Fruit fly (Drosophila melanogaster) whole organism, prepupa: Measurements from ENCODE around the gene Cp19.

ENCODE experiments used
- Blimp-1 ChIP-seq: fragments of 200-800 bp; sonication (Bioruptor generic); optimal IDR thresholded peaks from 3 replicates; lab custom pipeline; 2017; ENCODE audit warnings: missing biosample characterization, missing genetic modification characterization, mild to moderate bottlenecking, moderate library complexity, missing genetic modification reagents
- CG10669 ChIP-seq: fragments of 200-800 bp; sonication (Bioruptor generic); optimal IDR thresholded peaks from 3 replicates; lab custom pipeline; 2018; ENCODE audit warnings: missing biosample characterization, mild to moderate bottlenecking, missing genetic modification characterization, moderate library complexity
- CG11294 ChIP-seq: fragments of 200-800 bp; sonication (Bioruptor generic); IDR thresholded peaks from 2 replicates; pipeline ENCODE4 v1.3.6; 2022; ENCODE audit warnings: missing biosample characterization, missing genetic modification characterization
- CG11762 ChIP-seq: fragments of 200-800 bp; sonication (Bioruptor generic); optimal IDR thresholded peaks from 3 replicates; lab custom pipeline; 2016; ENCODE audit warnings: missing biosample characterization, missing genetic modification characterization; ENCODE audit not compliant: insufficient read depth
- CG15336 ChIP-seq: fragments of 200-800 bp; sonication (Bioruptor generic); IDR thresholded peaks from 2 replicates; pipeline ENCODE4 v1.3.6; 2022; ENCODE audit warnings: missing biosample characterization, missing genetic modification characterization
- CG1621 ChIP-seq: fragments of 200-800 bp; sonication (Bioruptor generic); optimal IDR thresholded peaks from 3 replicates; lab custom pipeline; 2018; ENCODE audit warnings: missing biosample characterization, mild to moderate bottlenecking, missing genetic modification characterization
- CG3032 ChIP-seq: fragments of 200-800 bp; optimal IDR thresholded peaks from 2 replicates; lab custom pipeline; 2019; ENCODE audit warnings: missing biosample characterization, mild to moderate bottlenecking, missing genetic modification characterization, moderate library complexity
- CG31627 ChIP-seq: fragments of 200-800 bp; sonication (Bioruptor generic); optimal IDR thresholded peaks from 3 replicates; lab custom pipeline; 2016; ENCODE audit warnings: missing biosample characterization, missing genetic modification characterization
- CG3919 ChIP-seq: fragments of 200-800 bp; sonication (Bioruptor generic); optimal IDR thresholded peaks from 3 replicates; lab custom pipeline; 2016; ENCODE audit warnings: missing biosample characterization, missing genetic modification characterization
- CG4318 ChIP-seq: fragments of 200-800 bp; sonication (Bioruptor generic); optimal IDR thresholded peaks from 3 replicates; lab custom pipeline; 2017; ENCODE audit warnings: missing biosample characterization, mild to moderate bottlenecking, missing genetic modification characterization
- CG6163 ChIP-seq: fragments of 200-800 bp; sonication (Bioruptor generic); IDR thresholded peaks from 3 replicates; pipeline ENCODE4 v1.3.6; 2022; ENCODE audit warnings: missing biosample characterization, missing genetic modification characterization
- CG6276 ChIP-seq: fragments of 200-800 bp; sonication (Bioruptor generic); optimal IDR thresholded peaks from 2 replicates; lab custom pipeline; 2017; ENCODE audit warnings: missing biosample characterization, mild to moderate bottlenecking, missing genetic modification characterization
- CG6792 ChIP-seq: fragments of 200-800 bp; sonication (Bioruptor generic); optimal IDR thresholded peaks from 3 replicates; lab custom pipeline; 2016; ENCODE audit warnings: missing biosample characterization, missing genetic modification characterization
- CG6854 ChIP-seq: fragments of 200-800 bp; sonication (Bioruptor generic); optimal IDR thresholded peaks from 2 replicates; lab custom pipeline; 2017; ENCODE audit warnings: missing biosample characterization, mild to moderate bottlenecking, missing genetic modification characterization
- CG7368 ChIP-seq: fragments of 200-800 bp; sonication (Bioruptor generic); optimal IDR thresholded peaks from 3 replicates; lab custom pipeline; 2016; ENCODE audit warnings: missing biosample characterization, missing genetic modification characterization
- CG8319 ChIP-seq: fragments of 200-800 bp; sonication (Bioruptor generic); optimal IDR thresholded peaks from 3 replicates; lab custom pipeline; 2016; ENCODE audit warnings: missing biosample characterization, missing genetic modification characterization
- CG8632 ChIP-seq: fragments of 200-800 bp; sonication (Bioruptor generic); optimal IDR thresholded peaks from 3 replicates; lab custom pipeline; 2016; ENCODE audit warnings: missing biosample characterization, missing genetic modification characterization
- Eip78C ChIP-seq: fragments of 200-800 bp; sonication (Bioruptor generic); peaks from one replicate; lab custom pipeline; 2016; ENCODE audit warnings: missing biosample characterization, missing genetic modification characterization
- Eip93F ChIP-seq: fragments of 200-800 bp; sonication (Bioruptor generic); optimal IDR thresholded peaks from 2 replicates; lab custom pipeline; 2016; ENCODE audit warnings: missing biosample characterization, mild to moderate bottlenecking, missing genetic modification characterization
- Ets21C ChIP-seq: fragments of 200-800 bp; sonication (Bioruptor generic); optimal IDR thresholded peaks from 3 replicates; lab custom pipeline; 2016; ENCODE audit warnings: missing biosample characterization, missing genetic modification characterization
- Ets96B ChIP-seq: fragments of 200-800 bp; optimal IDR thresholded peaks from 2 replicates; lab custom pipeline; 2019; ENCODE audit warnings: missing biosample characterization, mild to moderate bottlenecking, missing genetic modification characterization, moderate library complexity
- Gug ChIP-seq: fragments of 200-800 bp; sonication (Bioruptor generic); IDR thresholded peaks from 2 replicates; pipeline ENCODE4 v1.3.6; 2022; ENCODE audit warnings: missing biosample characterization, missing genetic modification characterization
- Hr38 ChIP-seq: sonication (Bioruptor generic); optimal IDR thresholded peaks from 2 replicates; lab custom pipeline; 2016; ENCODE audit warnings: missing biosample characterization, missing genetic modification characterization
- Hr4 ChIP-seq: fragments of 200-800 bp; sonication (Bioruptor generic); optimal IDR thresholded peaks from 3 replicates; lab custom pipeline; 2016; ENCODE audit warnings: missing biosample characterization, missing genetic modification characterization
- Lpt ChIP-seq: fragments of 200-800 bp; sonication (Bioruptor generic); optimal IDR thresholded peaks from 3 replicates; lab custom pipeline; 2016; ENCODE audit warnings: missing biosample characterization, missing genetic modification characterization
- Met ChIP-seq: fragments of 200-800 bp; sonication (Bioruptor generic); optimal IDR thresholded peaks from 3 replicates; lab custom pipeline; 2016; ENCODE audit warnings: missing biosample characterization, missing genetic modification characterization
- Smox ChIP-seq: fragments of 200-800 bp; sonication (Bioruptor generic); optimal IDR thresholded peaks from 3 replicates; lab custom pipeline; 2016; ENCODE audit warnings: missing biosample characterization, missing genetic modification characterization
- Sox102F ChIP-seq: fragments of 200-800 bp; sonication (Bioruptor generic); optimal IDR thresholded peaks from 2 replicates; lab custom pipeline; 2016; ENCODE audit warnings: missing biosample characterization, mild to moderate bottlenecking, missing genetic modification characterization
- Sox14 ChIP-seq: fragments of 200-800 bp; sonication (Bioruptor generic); optimal IDR thresholded peaks from 3 replicates; lab custom pipeline; 2016; ENCODE audit warnings: missing biosample characterization, missing genetic modification characterization
- Sox15 ChIP-seq: fragments of 200-800 bp; sonication (Bioruptor generic); optimal IDR thresholded peaks from 3 replicates; lab custom pipeline; 2016; ENCODE audit warnings: missing biosample characterization, missing genetic modification characterization
- achi ChIP-seq: fragments of 200-800 bp; sonication (Bioruptor generic); optimal IDR thresholded peaks from 3 replicates; lab custom pipeline; 2016; ENCODE audit warnings: missing biosample characterization, missing genetic modification characterization
- acj6 ChIP-seq: fragments of 200-800 bp; sonication (Bioruptor generic); optimal IDR thresholded peaks from 3 replicates; lab custom pipeline; 2016; ENCODE audit warnings: missing biosample characterization, missing genetic modification characterization
- cyc ChIP-seq: fragments of 200-800 bp; sonication (Bioruptor generic); optimal IDR thresholded peaks from 3 replicates; lab custom pipeline; 2016; ENCODE audit warnings: missing biosample characterization, missing genetic modification characterization
- dac ChIP-seq: fragments of 200-800 bp; sonication (Bioruptor generic); optimal IDR thresholded peaks from 2 replicates; lab custom pipeline; 2017; ENCODE audit warnings: missing biosample characterization, mild to moderate bottlenecking, missing genetic modification characterization
- dsx ChIP-seq: fragments of 200-800 bp; optimal IDR thresholded peaks from 3 replicates; lab custom pipeline; 2019; ENCODE audit warnings: missing biosample characterization, mild to moderate bottlenecking, missing genetic modification characterization, moderate library complexity; ENCODE audit not compliant: poor library complexity, severe bottlenecking
- esn ChIP-seq: fragments of 200-800 bp; sonication (Bioruptor generic); optimal IDR thresholded peaks from 2 replicates; lab custom pipeline; 2016; ENCODE audit warnings: missing biosample characterization, mild to moderate bottlenecking, missing genetic modification characterization, moderate library complexity
- fd59A ChIP-seq: fragments of 200-800 bp; sonication (Bioruptor generic); optimal IDR thresholded peaks from 2 replicates; lab custom pipeline; 2017; ENCODE audit warnings: missing biosample characterization, mild to moderate bottlenecking, missing genetic modification characterization, missing genetic modification reagents
- fd85E ChIP-seq: fragments of 200-800 bp; sonication (Bioruptor generic); optimal IDR thresholded peaks from 3 replicates; lab custom pipeline; 2016; ENCODE audit warnings: missing biosample characterization, missing genetic modification characterization
- lz ChIP-seq: fragments of 200-800 bp; sonication (Bioruptor generic); optimal IDR thresholded peaks from 3 replicates; lab custom pipeline; 2016; ENCODE audit warnings: missing biosample characterization, missing genetic modification characterization
- net ChIP-seq: fragments of 200-800 bp; sonication (Bioruptor generic); optimal IDR thresholded peaks from 3 replicates; lab custom pipeline; 2016; ENCODE audit warnings: missing biosample characterization, missing genetic modification characterization
- pdm3 ChIP-seq: fragments of 200-800 bp; sonication (Bioruptor generic); optimal IDR thresholded peaks from 3 replicates; lab custom pipeline; 2016; ENCODE audit warnings: missing biosample characterization, missing genetic modification characterization
- salr ChIP-seq, 2 experiments: fragments of 200-800 bp; sonication (Bioruptor generic); optimal IDR thresholded peaks; 3 replicates each; lab custom pipeline; 2016 to 2018; ENCODE audit warnings: missing biosample characterization in 2 of 2, missing genetic modification characterization in 2 of 2, mild to moderate bottlenecking in 1 of 2
- spab ChIP-seq: fragments of 200-800 bp; sonication (Bioruptor generic); optimal IDR thresholded peaks from 2 replicates; lab custom pipeline; 2017; ENCODE audit warnings: missing biosample characterization, mild to moderate bottlenecking, missing genetic modification characterization, missing genetic modification reagents
- ss ChIP-seq, 2 experiments: fragments of 200-800 bp; sonication (Bioruptor generic); optimal IDR thresholded peaks; 2 replicates in 1 of 2; 3 replicates in 1 of 2; lab custom pipeline; 2017 to 2018; ENCODE audit warnings: mild to moderate bottlenecking in 2 of 2, missing biosample characterization in 2 of 2, missing genetic modification characterization in 2 of 2, moderate library complexity in 1 of 2
- svp ChIP-seq: fragments of 200-800 bp; sonication (Bioruptor generic); peaks from one replicate; lab custom pipeline; 2016; ENCODE audit warnings: missing biosample characterization, missing genetic modification characterization
- topi ChIP-seq: fragments of 200-800 bp; sonication (Bioruptor generic); optimal IDR thresholded peaks from 3 replicates; lab custom pipeline; 2016; ENCODE audit warnings: missing biosample characterization, missing genetic modification characterization
- vri ChIP-seq: fragments of 200-800 bp; sonication (Bioruptor generic); optimal IDR thresholded peaks from 3 replicates; lab custom pipeline; 2016; ENCODE audit warnings: missing biosample characterization, mild to moderate bottlenecking, missing genetic modification characterization

Gene Cp19

dm6 chr3L:8700643-8701208 lies 28.9 kb upstream of the Cp19 start (continued):
- TF ChIP-seq achi (GFP tag; lab: Kevin White, UChicago) (peak; percentile 73), Ets96B (peak; percentile 78), acj6 (GFP tag; lab: Kevin White, UChicago) (peak; percentile 70), CG11762 (GFP tag; lab: Kevin White, UChicago) (peak; percentile 42), CG1621 (peak; percentile 67), CG3919 (peak; percentile 61), CG11294 (GFP tag; lab: Robert Waterston, UW) (peak; percentile 52; the same call in 1 of the 2 replicates), svp (no peak), dsx (GFP tag; lab: Kevin White, UChicago) (peak; percentile 52), salr (GFP tag; optimal IDR thresholded peaks at IDR 0.05; lab: Kevin White, UChicago) (peak; percentile 61 to 67), topi (GFP tag; lab: Kevin White, UChicago) (peak; percentile 52), net (GFP tag; lab: Kevin White, UChicago) (peak; percentile 68), spab (GFP tag; lab: Kevin White, UChicago) (peak; percentile 54), CG6163 (peak; percentile 72; the same call in 2 of the 3 replicates), Sox14 (GFP tag; lab: Kevin White, UChicago) (peak; percentile 79), CG10669 (GFP tag; lab: Kevin White, UChicago) (peak; percentile 73), fd85E (GFP tag; lab: Kevin White, UChicago) (no peak), pdm3 (GFP tag; lab: Kevin White, UChicago) (peak; percentile 76), CG6854 (no peak), Hr38 (no peak), Lpt (peak; percentile 38), Ets21C (peak; percentile 40), cyc (peak; percentile 5), dac (GFP tag; lab: Kevin White, UChicago) (peak; percentile 38), Sox15 (peak; percentile 52), CG31627 (GFP tag; lab: Kevin White, UChicago) (peak; percentile 52), Smox (GFP tag; lab: Kevin White, UChicago) (peak; percentile 53), CG7368 (peak; percentile 17), Gug (GFP tag; lab: Robert Waterston, UW) (peak; percentile 65), CG6276 (GFP tag; lab: Kevin White, UChicago) (peak; percentile 60), CG4318 (GFP tag; lab: Kevin White, UChicago) (peak; percentile 48), esn (GFP tag; lab: Kevin White, UChicago) (peak; percentile 55), vri (peak; percentile 39), Eip93F (GFP tag; lab: Kevin White, UChicago) (no peak), lz (GFP tag; lab: Kevin White, UChicago) (peak; percentile 41), CG8632 (peak; percentile 58), Hr4 (GFP tag; lab: Kevin White, UChicago) (peak; percentile 77), fd59A (GFP tag; lab: Kevin White, UChicago) (peak; percentile 68), Met (GFP tag; lab: Kevin White, UChicago) (peak; percentile 49), CG8319 (no peak), Sox102F (GFP tag; lab: Kevin White, UChicago) (peak; percentile 39)

- TF ChIP-seq Blimp-1 (GFP tag; lab: Kevin White, UChicago): no peak
- TF ChIP-seq topi (GFP tag; lab: Kevin White, UChicago): peak; percentile 63
- no peak for TF ChIP-seq Gug (GFP tag; lab: Robert Waterston, UW)
- peak; percentile 72 for TF ChIP-seq achi (GFP tag; lab: Kevin White, UChicago)
- no peak for TF ChIP-seq CG4318 (GFP tag; lab: Kevin White, UChicago)
- peak; percentile 48 for TF ChIP-seq Sox102F (GFP tag; lab: Kevin White, UChicago)
- peak; percentile 13 for TF ChIP-seq CG11762 (GFP tag; lab: Kevin White, UChicago)
- peak; percentile 65 to 88 for TF ChIP-seq ss (GFP tag; optimal IDR thresholded peaks at IDR 0.05; lab: Kevin White, UChicago)
- TF ChIP-seq CG6792 (GFP tag; lab: Kevin White, UChicago): peak; percentile 80
- TF ChIP-seq CG11294 (GFP tag; lab: Robert Waterston, UW): no peak
- TF ChIP-seq CG3032: peak; percentile 81
- TF ChIP-seq Hr4 (GFP tag; lab: Kevin White, UChicago): no peak
- no peak for TF ChIP-seq Lpt
- no peak for TF ChIP-seq Ets21C
- TF ChIP-seq CG6276 (GFP tag; lab: Kevin White, UChicago): no peak
- peak; percentile 42 for TF ChIP-seq pdm3 (GFP tag; lab: Kevin White, UChicago)
- TF ChIP-seq Hr38: no peak
- TF ChIP-seq salr (GFP tag; optimal IDR thresholded peaks at IDR 0.05; lab: Kevin White, UChicago): no peak
- peak; percentile 94 for TF ChIP-seq Eip78C (GFP tag; lab: Kevin White, UChicago)
- TF ChIP-seq Sox14 (GFP tag; lab: Kevin White, UChicago): no peak
- no peak for TF ChIP-seq CG15336
- TF ChIP-seq fd85E (GFP tag; lab: Kevin White, UChicago): no peak
- peak; percentile 14 for TF ChIP-seq net (GFP tag; lab: Kevin White, UChicago)
- peak; percentile 56 for TF ChIP-seq CG7368
- TF ChIP-seq svp: peak; percentile 83
- TF ChIP-seq esn (GFP tag; lab: Kevin White, UChicago): peak; percentile 71
Measured at dm6 chr3L:8701697-8702349, 27.8 kb upstream of the Cp19 start.
